Worm (Caenorhabditis elegans) whole organism, early embryonic: ENCODE results near the gene bcmo-1.

Experiments used
- B0310.2 ChIP-seq: sonication (generic microtip); optimal IDR thresholded peaks from 2 replicates; lab custom pipeline; 2016; ENCODE audit warnings: mild to moderate bottlenecking, missing genetic modification characterization, missing compliant biosample characterization
- F13C5.2 ChIP-seq: sonication (generic microtip); optimal IDR thresholded peaks from 2 replicates; lab custom pipeline; 2017; ENCODE audit warnings: mild to moderate bottlenecking, missing genetic modification characterization, inconsistent platforms, missing compliant biosample characterization
- aly-1 ChIP-seq: sonication (generic microtip); optimal IDR thresholded peaks from 2 replicates; lab custom pipeline; 2016; ENCODE audit warnings: missing genetic modification characterization, missing compliant biosample characterization
- ama-1 ChIP-seq: fragments of 150-350 bp; optimal IDR thresholded peaks from 2 replicates; lab custom pipeline; 2014
- ceh-13 ChIP-seq: fragments of 200-800 bp; sonication (Bioruptor generic); optimal IDR thresholded peaks from 2 replicates; lab custom pipeline; 2018; ENCODE audit warnings: mild to moderate bottlenecking, missing genetic modification characterization, missing compliant biosample characterization
- ceh-36 ChIP-seq: sonication (generic microtip); optimal IDR thresholded peaks from 2 replicates; lab custom pipeline; 2016; ENCODE audit warnings: missing genetic modification characterization, inconsistent platforms, missing compliant biosample characterization
- ets-7 ChIP-seq: sonication (generic microtip); optimal IDR thresholded peaks from 2 replicates; lab custom pipeline; 2016; ENCODE audit warnings: missing genotype, missing genetic modification characterization, missing compliant biosample characterization
- flt-1 ChIP-seq: fragments of 200-800 bp; sonication (Bioruptor generic); IDR thresholded peaks from 2 replicates; pipeline ENCODE4 v1.3.6; 2022; ENCODE audit warnings: missing genetic modification characterization, missing compliant biosample characterization
- hmbx-1 ChIP-seq: sonication (generic microtip); optimal IDR thresholded peaks from 2 replicates; lab custom pipeline; 2016; ENCODE audit warnings: mild to moderate bottlenecking, missing genetic modification characterization, missing compliant biosample characterization
- hmg-4 ChIP-seq: fragments of 200-800 bp; sonication (Bioruptor generic); optimal IDR thresholded peaks from 2 replicates; lab custom pipeline; 2018; ENCODE audit warnings: mild to moderate bottlenecking, missing genetic modification characterization, missing compliant biosample characterization
- hnd-1 ChIP-seq: sonication (generic microtip); optimal IDR thresholded peaks from 2 replicates; lab custom pipeline; 2016; ENCODE audit warnings: missing genetic modification characterization, missing compliant biosample characterization
- pes-1 ChIP-seq: fragments of 200-800 bp; sonication (Bioruptor generic); IDR thresholded peaks from 2 replicates; pipeline ENCODE4 v1.3.6; 2022; ENCODE audit warnings: missing genetic modification reagents, missing genetic modification characterization, missing compliant biosample characterization
- scrt-1 ChIP-seq: fragments of 200-800 bp; sonication (Bioruptor generic); IDR thresholded peaks from 2 replicates; pipeline ENCODE4 v1.3.6; 2022; ENCODE audit warnings: missing genetic modification characterization, missing compliant biosample characterization
- sea-1 ChIP-seq: fragments of 200-800 bp; sonication (Bioruptor generic); conservative IDR thresholded peaks from 2 replicates; pipeline ENCODE4 v1.3.6; 2022; ENCODE audit warnings: missing genetic modification characterization, missing compliant biosample characterization
- tbx-11 ChIP-seq: fragments of 200-800 bp; sonication (Bioruptor generic); IDR thresholded peaks from 2 replicates; pipeline ENCODE4 v1.3.6; 2022; ENCODE audit warnings: missing genetic modification characterization, missing compliant biosample characterization
- tbx-37 ChIP-seq: fragments of 200-800 bp; sonication (Bioruptor generic); conservative IDR thresholded peaks from 2 replicates; pipeline ENCODE4 v1.3.6; 2022; ENCODE audit warnings: missing genetic modification reagents, missing genetic modification characterization, missing compliant biosample characterization
- tra-4 ChIP-seq: sonication (generic microtip); optimal IDR thresholded peaks from 2 replicates; lab custom pipeline; 2017; ENCODE audit warnings: missing genetic modification characterization, missing compliant biosample characterization

Gene bcmo-1

ce11 chrII:12797211-12797794, 33.2 kb upstream of the bcmo-1 start:
- TF ChIP-seq pes-1 (GFP tag; lab: Robert Waterston, UW) (no peak), ceh-36 (tag; lab: Kevin White, UChicago) (no peak), ceh-13 (GFP tag; lab: Kevin White, UChicago) (no peak), F13C5.2 (no peak), hmbx-1 (tag; lab: Kevin White, UChicago) (no peak), ama-1 (lab: Kevin White, UChicago) (no peak), B0310.2 (tag; lab: Kevin White, UChicago) (no peak), sea-1 (GFP tag; lab: Robert Waterston, UW) (no peak), tra-4 (tag; lab: Kevin White, UChicago) (no peak), aly-1 (tag; lab: Kevin White, UChicago) (no peak), scrt-1 (GFP tag; lab: Robert Waterston, UW) (no peak), ets-7 (tag; lab: Kevin White, UChicago) (no peak), flt-1 (GFP tag; lab: Robert Waterston, UW) (no peak), tbx-11 (GFP tag; lab: Robert Waterston, UW) (no peak), hnd-1 (no peak), hmg-4 (GFP tag; lab: Kevin White, UChicago) (no peak), tbx-37 (no peak)

ce11 chrII:12798814-12799213, 31.7 kb upstream of the bcmo-1 start:
- TF ChIP-seq scrt-1 (GFP tag; lab: Robert Waterston, UW) (no peak), hmbx-1 (tag; lab: Kevin White, UChicago) (no peak), sea-1 (GFP tag; lab: Robert Waterston, UW) (no peak), ceh-36 (tag; lab: Kevin White, UChicago) (no peak), ama-1 (lab: Kevin White, UChicago) (no peak), B0310.2 (tag; lab: Kevin White, UChicago) (no peak), flt-1 (GFP tag; lab: Robert Waterston, UW) (no peak), ets-7 (tag; lab: Kevin White, UChicago) (no peak), tbx-11 (GFP tag; lab: Robert Waterston, UW) (no peak), hnd-1 (no peak), aly-1 (tag; lab: Kevin White, UChicago) (no peak), F13C5.2 (no peak), tbx-37 (no peak), hmg-4 (GFP tag; lab: Kevin White, UChicago) (no peak)

ce11 chrII:12799364-12799763, 31.1 kb upstream of the bcmo-1 start:
- TF ChIP-seq pes-1 (GFP tag; lab: Robert Waterston, UW) (no peak), hmg-4 (GFP tag; lab: Kevin White, UChicago) (no peak), ceh-36 (tag; lab: Kevin White, UChicago) (no peak), B0310.2 (tag; lab: Kevin White, UChicago) (no peak), tbx-37 (no peak), aly-1 (tag; lab: Kevin White, UChicago) (no peak), flt-1 (GFP tag; lab: Robert Waterston, UW) (no peak), tbx-11 (GFP tag; lab: Robert Waterston, UW) (no peak), ets-7 (tag; lab: Kevin White, UChicago) (no peak), hmbx-1 (tag; lab: Kevin White, UChicago) (no peak), tra-4 (tag; lab: Kevin White, UChicago) (no peak), sea-1 (GFP tag; lab: Robert Waterston, UW) (no peak), hnd-1 (no peak), F13C5.2 (no peak), ceh-13 (GFP tag; lab: Kevin White, UChicago) (no peak), ama-1 (lab: Kevin White, UChicago) (no peak), scrt-1 (GFP tag; lab: Robert Waterston, UW) (no peak)

ce11 chrII:12799927-12800522, 30.5 kb upstream of the bcmo-1 start:
- no peak for TF ChIP-seq flt-1 (GFP tag; lab: Robert Waterston, UW)
- no peak for TF ChIP-seq B0310.2 (tag; lab: Kevin White, UChicago)
- no peak for TF ChIP-seq ama-1 (lab: Kevin White, UChicago)
- no peak for TF ChIP-seq hmbx-1 (tag; lab: Kevin White, UChicago)
- TF ChIP-seq scrt-1 (GFP tag; lab: Robert Waterston, UW), result no peak
- no peak for TF ChIP-seq sea-1 (GFP tag; lab: Robert Waterston, UW)
- no peak for TF ChIP-seq pes-1 (GFP tag; lab: Robert Waterston, UW)
- no peak for TF ChIP-seq tbx-37

- TF ChIP-seq sea-1 (GFP tag; lab: Robert Waterston, UW) (no peak), tbx-11 (GFP tag; lab: Robert Waterston, UW) (no peak), ama-1 (lab: Kevin White, UChicago) (no peak), hnd-1 (no peak), tbx-37 (no peak), hmbx-1 (tag; lab: Kevin White, UChicago) (no peak), F13C5.2 (no peak), scrt-1 (GFP tag; lab: Robert Waterston, UW) (no peak), ceh-13 (GFP tag; lab: Kevin White, UChicago) (no peak)
These were observed 25.3 kb upstream of the bcmo-1 start, which contains the start of the genes Y46G5A.18 and Y46G5A.47 for ce11 chrII:12805161-12805560. Gene Y46G5A.18 (minus strand): TSS chrII:12805261. Gene Y46G5A.47 (minus strand): TSS chrII:12805306.

ce11 chrII:12805765-12806384, 24.6 kb upstream of the bcmo-1 start:
- TF ChIP-seq F13C5.2 (no peak), tbx-37 (no peak), ceh-13 (GFP tag; lab: Kevin White, UChicago) (no peak), sea-1 (GFP tag; lab: Robert Waterston, UW) (no peak), hmbx-1 (tag; lab: Kevin White, UChicago) (no peak), pes-1 (GFP tag; lab: Robert Waterston, UW) (no peak), flt-1 (GFP tag; lab: Robert Waterston, UW) (no peak), hmg-4 (GFP tag; lab: Kevin White, UChicago) (no peak), scrt-1 (GFP tag; lab: Robert Waterston, UW) (no peak), tbx-11 (GFP tag; lab: Robert Waterston, UW) (no peak), aly-1 (tag; lab: Kevin White, UChicago) (no peak), tra-4 (tag; lab: Kevin White, UChicago) (no peak), ets-7 (tag; lab: Kevin White, UChicago) (no peak), hnd-1 (no peak), B0310.2 (tag; lab: Kevin White, UChicago) (no peak), ceh-36 (tag; lab: Kevin White, UChicago) (no peak), ama-1 (lab: Kevin White, UChicago) (no peak)
